Fruit fly (Drosophila melanogaster) whole organism, embryonic: Measurements from ENCODE around the gene Elo68alpha.

Experiments used
- Awh ChIP-seq: fragments of 200-800 bp; sonication (Bioruptor generic); IDR thresholded peaks from 2 replicates; pipeline ENCODE4, ENCODE4 v1.3.6; 2022; ENCODE audit warnings: missing biosample characterization, missing genetic modification characterization
- CG1529 ChIP-seq: fragments of 200-800 bp; sonication (Bioruptor generic); optimal IDR thresholded peaks from 3 replicates; lab custom pipeline; 2018; ENCODE audit warnings: missing biosample characterization, missing genetic modification characterization
- CG15514 ChIP-seq: fragments of 200-800 bp; sonication (Bioruptor generic); optimal IDR thresholded peaks from 3 replicates; lab custom pipeline; 2017; ENCODE audit warnings: missing biosample characterization, missing genetic modification characterization, mild to moderate bottlenecking, moderate library complexity, missing genetic modification reagents
- CG15601 ChIP-seq: fragments of 200-800 bp; sonication (Bioruptor generic); optimal IDR thresholded peaks from 3 replicates; lab custom pipeline; 2019; ENCODE audit warnings: missing biosample characterization, mild to moderate bottlenecking, missing genetic modification characterization, moderate library complexity
- CG17361 ChIP-seq: fragments of 200-800 bp; sonication (Bioruptor generic); IDR thresholded peaks from 3 replicates; pipeline ENCODE4 v1.3.6; 2022; ENCODE audit warnings: missing biosample characterization, missing genetic modification characterization
- CG18262 ChIP-seq: fragments of 200-800 bp; optimal IDR thresholded peaks from 3 replicates; lab custom pipeline; 2019; ENCODE audit warnings: missing biosample characterization, mild to moderate bottlenecking, missing genetic modification characterization, moderate library complexity
- CG2875 ChIP-seq: fragments of 200-800 bp; sonication (Bioruptor generic); optimal IDR thresholded peaks from 2 replicates; lab custom pipeline; 2017; ENCODE audit warnings: missing biosample characterization, mild to moderate bottlenecking, missing genetic modification characterization, missing genetic modification reagents
- CG4282 ChIP-seq: fragments of 200-800 bp; sonication (Bioruptor generic); optimal IDR thresholded peaks from 2 replicates; lab custom pipeline; 2016; ENCODE audit warnings: missing biosample characterization, missing genetic modification characterization
- CG4617 ChIP-seq: fragments of 200-800 bp; sonication (Bioruptor generic); optimal IDR thresholded peaks from 3 replicates; lab custom pipeline; 2016; ENCODE audit warnings: missing biosample characterization, missing genetic modification characterization, borderline replicate concordance
- CG6254 ChIP-seq: fragments of 200-800 bp; sonication (Bioruptor generic); optimal IDR thresholded peaks from 3 replicates; lab custom pipeline; 2017; ENCODE audit warnings: mild to moderate bottlenecking, missing biosample characterization, missing genetic modification reagents, missing genetic modification characterization
- CG6272 ChIP-seq: fragments of 200-800 bp; sonication (Bioruptor generic); IDR thresholded peaks from 2 replicates; pipeline ENCODE4 v1.3.6; 2022; ENCODE audit warnings: missing biosample characterization, missing genetic modification characterization
- CG7987 ChIP-seq: fragments of 200-800 bp; sonication (Bioruptor generic); optimal IDR thresholded peaks from 2 replicates; lab custom pipeline; 2018; ENCODE audit warnings: missing biosample characterization, mild to moderate bottlenecking, missing genetic modification characterization, moderate library complexity
- CG9797 ChIP-seq: fragments of 200-800 bp; sonication (Bioruptor generic); optimal IDR thresholded peaks from 3 replicates; lab custom pipeline; 2018; ENCODE audit warnings: missing biosample characterization, mild to moderate bottlenecking, missing genetic modification characterization
- Chrac-16 ChIP-seq: fragments of 200-800 bp; sonication (Bioruptor generic); optimal IDR thresholded peaks from 3 replicates; lab custom pipeline; 2016; ENCODE audit warnings: missing biosample characterization, missing genetic modification characterization
- Dp ChIP-seq: fragments of 200-800 bp; sonication (Bioruptor generic); optimal IDR thresholded peaks from 2 replicates; lab custom pipeline; 2018; ENCODE audit warnings: missing biosample characterization, mild to moderate bottlenecking, missing genetic modification characterization, moderate library complexity
- E2f2 ChIP-seq: fragments of 200-800 bp; sonication (Bioruptor generic); IDR thresholded peaks from 2 replicates; pipeline ENCODE4 v1.3.6; 2022; ENCODE audit warnings: missing biosample characterization, missing genetic modification characterization
- HmgD ChIP-seq: fragments of 200-800 bp; sonication (Bioruptor generic); optimal IDR thresholded peaks from 3 replicates; lab custom pipeline; 2016; ENCODE audit warnings: missing biosample characterization, missing genetic modification characterization
- HmgZ ChIP-seq: fragments of 200-800 bp; sonication (Bioruptor generic); optimal IDR thresholded peaks from 2 replicates; lab custom pipeline; 2018; ENCODE audit warnings: missing biosample characterization, mild to moderate bottlenecking, missing genetic modification characterization
- Hmx ChIP-seq: fragments of 200-800 bp; sonication (Bioruptor generic); optimal IDR thresholded peaks from 2 replicates; lab custom pipeline; 2016; ENCODE audit warnings: missing biosample characterization, missing genetic modification characterization
- Jarid2 ChIP-seq: fragments of 200-800 bp; sonication (Bioruptor generic); optimal IDR thresholded peaks from 3 replicates; lab custom pipeline; 2017; ENCODE audit warnings: mild to moderate bottlenecking, missing biosample characterization, missing genetic modification reagents, missing genetic modification characterization
- MBD-R2 ChIP-seq: fragments of 200-800 bp; sonication (Bioruptor generic); IDR thresholded peaks from 2 replicates; pipeline ENCODE4 v1.3.6; 2022; ENCODE audit warnings: missing biosample characterization, missing genetic modification characterization
- MESR4 ChIP-seq: fragments of 200-800 bp; sonication (Bioruptor generic); optimal IDR thresholded peaks from 2 replicates; lab custom pipeline; 2018; ENCODE audit warnings: missing biosample characterization, mild to moderate bottlenecking, missing genetic modification characterization, moderate library complexity
- MTF-1 ChIP-seq: fragments of 200-800 bp; sonication (Bioruptor generic); optimal IDR thresholded peaks from 2 replicates; lab custom pipeline; 2018; ENCODE audit warnings: missing biosample characterization, mild to moderate bottlenecking, missing genetic modification characterization, borderline replicate concordance
- Med ChIP-seq: fragments of 200-800 bp; sonication (Bioruptor generic); peaks from one replicate; lab custom pipeline; 2016; ENCODE audit warnings: missing biosample characterization, missing genetic modification characterization, mild to moderate bottlenecking, inconsistent platforms, moderate library complexity
- Mes4 ChIP-seq: fragments of 200-800 bp; sonication (Bioruptor generic); optimal IDR thresholded peaks from 2 replicates; lab custom pipeline; 2016; ENCODE audit warnings: missing biosample characterization, missing genetic modification characterization
- Pdp1 ChIP-seq, 2 experiments: fragments of 200-800 bp; sonication (Bioruptor generic); optimal IDR thresholded peaks; 3 replicates each; lab custom pipeline; 2016; ENCODE audit warnings: missing biosample characterization in 2 of 2, missing genetic modification characterization in 2 of 2, mild to moderate bottlenecking in 1 of 2, moderate library complexity in 1 of 2
- Ptx1 ChIP-seq: fragments of 200-800 bp; sonication (Bioruptor generic); IDR thresholded peaks from 2 replicates; pipeline ENCODE4 v1.3.6; 2022; ENCODE audit warnings: missing biosample characterization, missing genetic modification characterization
- Sry-β ChIP-seq: fragments of 200-800 bp; sonication (Bioruptor generic); optimal IDR thresholded peaks from 2 replicates; lab custom pipeline; 2018; ENCODE audit warnings: missing biosample characterization, mild to moderate bottlenecking, missing genetic modification characterization, moderate library complexity
- Xbp1 ChIP-seq: fragments of 200-800 bp; sonication (Bioruptor generic); optimal IDR thresholded peaks from 3 replicates; lab custom pipeline; 2016; ENCODE audit warnings: missing biosample characterization, mild to moderate bottlenecking, missing genetic modification characterization
- YL-1 ChIP-seq: fragments of 200-800 bp; sonication (Bioruptor generic); optimal IDR thresholded peaks from 3 replicates; lab custom pipeline; 2017; ENCODE audit warnings: missing biosample characterization, mild to moderate bottlenecking, missing genetic modification characterization
- corto ChIP-seq: fragments of 200-800 bp; sonication (Bioruptor generic); optimal IDR thresholded peaks from 2 replicates; lab custom pipeline; 2016; ENCODE audit warnings: missing biosample characterization, mild to moderate bottlenecking, missing genetic modification characterization, moderate library complexity
- crp ChIP-seq, 2 experiments: fragments of 200-800 bp; sonication (Bioruptor generic); optimal IDR thresholded peaks; 2 replicates in 1 of 2; 3 replicates in 1 of 2; lab custom pipeline; 2017; ENCODE audit warnings: missing biosample characterization in 2 of 2, missing genetic modification characterization in 2 of 2, mild to moderate bottlenecking in 1 of 2, moderate library complexity in 1 of 2
- en ChIP-seq: fragments of 200-800 bp; sonication (Bioruptor generic); optimal IDR thresholded peaks from 2 replicates; lab custom pipeline; 2016; ENCODE audit warnings: missing biosample characterization, missing genetic modification characterization
- fd102C ChIP-seq: fragments of 200-800 bp; sonication (Bioruptor generic); optimal IDR thresholded peaks from 2 replicates; lab custom pipeline; 2018; ENCODE audit warnings: missing biosample characterization, mild to moderate bottlenecking, missing genetic modification characterization, moderate library complexity
- hbn ChIP-seq: fragments of 200-800 bp; sonication (Bioruptor generic); IDR thresholded peaks from 2 replicates; pipeline ENCODE4 v1.3.6; 2022; ENCODE audit warnings: missing biosample characterization, missing genetic modification characterization; ENCODE audit not compliant: partially characterized antibody
- nom ChIP-seq: fragments of 200-800 bp; sonication (Bioruptor generic); optimal IDR thresholded peaks from 2 replicates; lab custom pipeline; 2017; ENCODE audit warnings: missing biosample characterization, missing genetic modification characterization, mild to moderate bottlenecking, moderate library complexity, missing genetic modification reagents
- pb ChIP-seq: fragments of 200-800 bp; sonication (Bioruptor generic); optimal IDR thresholded peaks from 3 replicates; lab custom pipeline; 2016; ENCODE audit warnings: missing biosample characterization, missing genetic modification characterization
- pzg ChIP-seq: fragments of 200-800 bp; sonication (Bioruptor generic); optimal IDR thresholded peaks from 3 replicates; lab custom pipeline; 2018; ENCODE audit warnings: missing biosample characterization, mild to moderate bottlenecking, missing genetic modification characterization, moderate library complexity
- rib ChIP-seq: fragments of 200-800 bp; sonication (Bioruptor generic); IDR thresholded peaks from 2 replicates; pipeline ENCODE4 v1.3.6; 2022; ENCODE audit warnings: missing biosample characterization, missing genetic modification characterization
- row ChIP-seq: fragments of 200-800 bp; sonication (Bioruptor generic); IDR thresholded peaks from 3 replicates; pipeline ENCODE4 v1.3.6; 2022; ENCODE audit warnings: missing biosample characterization, missing genetic modification characterization
- sc ChIP-seq, 3 experiments: fragments of >200 bp in 2 of 3; fragments of 200-800 bp in 1 of 3; sonication (Bioruptor generic) in 1 of 3; optimal IDR thresholded peaks; 2 replicates in 2 of 3; 3 replicates in 1 of 3; lab custom pipeline; 2017; ENCODE audit warnings: mild to moderate bottlenecking in 1 of 3, missing biosample characterization in 1 of 3, missing genetic modification characterization in 1 of 3, missing genetic modification reagents in 1 of 3
- slou ChIP-seq: fragments of 200-800 bp; sonication (Bioruptor generic); optimal IDR thresholded peaks from 3 replicates; lab custom pipeline; 2016; ENCODE audit warnings: missing biosample characterization, missing genetic modification characterization
- sna ChIP-seq: fragments of 200-800 bp; sonication (Bioruptor generic); IDR thresholded peaks from 2 replicates; pipeline ENCODE4 v1.3.6; 2022; ENCODE audit warnings: missing biosample characterization, missing genetic modification characterization; ENCODE audit not compliant: partially characterized antibody
- stwl ChIP-seq: fragments of 200-800 bp; sonication (Bioruptor generic); optimal IDR thresholded peaks from 3 replicates; lab custom pipeline; 2018; ENCODE audit warnings: missing biosample characterization, mild to moderate bottlenecking, missing genetic modification characterization, moderate library complexity
- trem ChIP-seq: fragments of 200-800 bp; optimal IDR thresholded peaks from 3 replicates; lab custom pipeline; 2019; ENCODE audit warnings: missing biosample characterization, mild to moderate bottlenecking, missing genetic modification characterization, moderate library complexity
- tup ChIP-seq: fragments of 200-800 bp; sonication (Bioruptor generic); optimal IDR thresholded peaks from 2 replicates; lab custom pipeline; 2016; ENCODE audit warnings: missing biosample characterization, mild to moderate bottlenecking, missing genetic modification characterization, moderate library complexity
- vnd ChIP-seq: fragments of 200-800 bp; sonication (Bioruptor generic); IDR thresholded peaks from 3 replicates; pipeline ENCODE4 v1.3.6; 2022; ENCODE audit warnings: missing biosample characterization, missing genetic modification characterization; ENCODE audit not compliant: partially characterized antibody

The Elo68alpha gene

DNA sequence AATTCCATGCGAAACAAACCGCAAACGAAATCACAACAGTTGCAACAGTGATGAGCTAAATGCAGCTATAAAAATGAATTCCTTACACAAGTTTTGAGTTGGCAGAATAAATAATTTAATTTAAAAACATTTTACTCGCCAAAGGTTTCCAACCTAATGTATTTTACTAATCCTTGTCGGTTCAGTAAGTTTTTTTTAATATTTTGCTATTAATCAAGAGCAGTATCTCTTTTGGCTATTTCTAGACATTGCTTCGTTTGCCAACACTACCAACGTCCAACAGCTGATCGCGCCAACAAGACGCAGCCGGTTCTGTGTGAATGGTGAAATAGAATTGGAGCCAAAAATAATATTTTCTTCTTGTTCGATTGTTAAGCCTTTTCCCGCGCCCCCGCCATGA is 38.1 kb downstream of the Elo68alpha start, which contains the start of the genes CG32075, CG45101 and SuUR (continued):
- TF ChIP-seq Chrac-16 (peak; percentile 93), Awh (peak; percentile 71; the same call in 1 of the 2 replicates), en (GFP tag; lab: Kevin White, UChicago) (peak; percentile 18), tup (peak; percentile 75), MBD-R2 (GFP tag; lab: Robert Waterston, UW) (peak; percentile 98), Hmx (GFP tag; lab: Kevin White, UChicago) (peak; percentile 67), Dp (GFP tag; lab: Kevin White, UChicago) (peak; percentile 63), Mes4 (GFP tag; lab: Kevin White, UChicago) (peak; percentile 75), vnd (GFP tag; lab: Robert Waterston, UW) (no peak), sc (optimal IDR thresholded peaks at IDR 0.05; lab: Kevin White, UChicago) (no peak), sc (GFP tag; optimal IDR thresholded peaks at IDR 0.05; lab: Kevin White, UChicago) (peak; percentile 63), CG4282 (peak; percentile 74), CG1529 (GFP tag; lab: Kevin White, UChicago) (peak; percentile 59), HmgD (peak; percentile 73)

DNA sequence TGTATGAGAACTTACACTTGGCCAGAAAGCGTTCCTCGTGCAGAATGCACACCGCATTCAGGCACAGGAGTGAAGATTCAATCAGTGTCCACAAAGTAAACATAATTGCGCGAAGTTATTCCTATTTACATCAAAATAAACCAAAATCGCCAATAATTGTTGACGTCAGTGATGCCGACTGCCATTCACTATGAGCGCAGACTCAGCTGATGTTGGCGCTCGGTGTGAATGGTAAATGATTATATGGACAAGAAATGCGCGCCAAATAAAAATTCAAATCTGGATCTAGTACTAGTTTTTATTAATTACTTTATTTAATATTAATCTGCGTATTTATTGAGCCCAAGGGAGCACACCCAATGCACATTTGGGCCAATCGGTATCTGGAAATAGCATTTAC is 40.4 kb downstream of the Elo68alpha start, which contains the start of gene CG32069:
CG32069 (minus strand) TSS at position 174 of the 400 bp plus-strand sequence.
- TF ChIP-seq Sry-β (GFP tag; lab: Kevin White, UChicago) (peak; percentile 81), HmgZ (peak; percentile 0), pzg (GFP tag; lab: Kevin White, UChicago) (peak; percentile 53), Jarid2 (GFP tag; lab: Kevin White, UChicago) (no peak), CG7987 (GFP tag; lab: Kevin White, UChicago) (no peak), row (GFP tag; lab: Robert Waterston, UW) (peak; percentile 39; the same call in 1 of the 3 replicates), slou (GFP tag; lab: Kevin White, UChicago) (no peak), Xbp1 (GFP tag; lab: Kevin White, UChicago) (peak; percentile 16), fd102C (GFP tag; lab: Kevin White, UChicago) (no peak), crp (GFP tag; optimal IDR thresholded peaks at IDR 0.05; lab: Kevin White, UChicago) (peak in 1 of 2 experiments; percentile 86), hbn (0 out of 2 replicates have a peak, but pooled peaks have one; percentile 20), MESR4 (peak; percentile 54), CG15514 (peak; percentile 36), stwl (tag; lab: Kevin White, UChicago) (peak; percentile 7), Pdp1 (GFP tag; optimal IDR thresholded peaks at IDR 0.05; lab: Kevin White, UChicago) (peak in 1 of 2 experiments; percentile 75), Dp (GFP tag; lab: Kevin White, UChicago) (peak; percentile 84), YL-1 (peak; percentile 11), MBD-R2 (GFP tag; lab: Robert Waterston, UW) (peak; percentile 73), CG4617 (peak; percentile 5), E2f2 (GFP tag; lab: Robert Waterston, UW) (peak; percentile 88), corto (GFP tag; lab: Kevin White, UChicago) (no peak)

DNA sequence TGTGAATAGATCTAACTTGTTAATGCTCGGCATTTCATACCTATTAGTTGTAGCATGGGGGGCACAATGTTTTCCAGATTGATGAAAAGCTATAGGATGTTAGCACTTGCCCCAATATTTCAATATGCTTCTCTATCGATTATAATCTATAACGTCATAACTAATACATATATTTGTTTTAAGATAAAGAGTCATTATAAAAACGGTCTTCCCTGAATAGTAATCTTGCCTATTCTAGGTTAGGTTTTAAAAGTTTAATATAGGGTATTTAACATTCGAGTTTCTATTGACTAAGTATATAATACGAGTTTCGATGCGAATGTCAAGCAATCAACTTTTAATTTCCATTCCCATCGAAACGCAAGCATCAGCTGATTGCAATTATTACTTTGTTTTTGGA is 41.6 kb downstream of the Elo68alpha start, which contains the start of the genes CG6321 and Blos2:
CG6321 (minus strand) TSS at position 25 of the 400 bp plus-strand sequence.
Blos2 (plus strand) TSS at position 372 of the 400 bp plus-strand sequence.
- TF ChIP-seq CG2875 (peak; percentile 36), Med (peak; percentile 93), rib (GFP tag; lab: Robert Waterston, UW) (no peak), trem (tag; lab: Kevin White, UChicago) (peak; percentile 68), CG6272 (GFP tag; lab: Robert Waterston, UW) (no peak), CG9797 (no peak), sna (GFP tag; lab: Robert Waterston, UW) (no peak), nom (GFP tag; lab: Kevin White, UChicago) (peak; percentile 20), pb (GFP tag; lab: Kevin White, UChicago) (no peak), CG18262 (tag; lab: Kevin White, UChicago) (peak; percentile 86), MTF-1 (GFP tag; lab: Kevin White, UChicago) (peak; percentile 6), CG15601 (tag; lab: Kevin White, UChicago) (peak; percentile 68), Ptx1 (GFP tag; lab: Robert Waterston, UW) (peak; percentile 75), CG17361 (GFP tag; lab: Robert Waterston, UW) (peak; percentile 81), CG6254 (GFP tag; lab: Kevin White, UChicago) (peak; percentile 23)
